Worm (Caenorhabditis elegans) whole organism, young adult: ENCODE results near the gene F58E6.11.

Source experiments
- F55B11.4 ChIP-seq: sonication (generic microtip); optimal IDR thresholded peaks from 2 replicates; lab custom pipeline; 2016; ENCODE audit warnings: missing compliant biosample characterization, missing genetic modification characterization, borderline replicate concordance; ENCODE audit not compliant: insufficient read depth
- Y53F4B.3 ChIP-seq: fragments of 200-800 bp; sonication (Bioruptor generic); IDR thresholded peaks from 2 replicates; pipeline ENCODE4 v1.3.6; 2022; ENCODE audit warnings: missing genetic modification reagents, missing genetic modification characterization, missing compliant biosample characterization
- Y53G8AR.9 ChIP-seq: fragments of 200-800 bp; sonication (Bioruptor generic); conservative IDR thresholded peaks from 2 replicates; pipeline ENCODE4 v1.3.6; 2022; ENCODE audit warnings: missing genetic modification reagents, missing genetic modification characterization, missing compliant biosample characterization
- ama-1 ChIP-seq, 3 experiments: fragments of 150-350 bp in 1 of 3; sonication (generic microtip) in 2 of 3; optimal IDR thresholded peaks; 2 replicates each; lab custom pipeline; 2014 to 2018; ENCODE audit warnings: missing biosample characterization in 2 of 3, missing genetic modification characterization in 2 of 3, missing genetic modification reagents in 2 of 3
- ets-4 ChIP-seq: fragments of 200-800 bp; sonication (Bioruptor generic); optimal IDR thresholded peaks from 2 replicates; lab custom pipeline; 2018; ENCODE audit warnings: mild to moderate bottlenecking, missing genetic modification characterization, missing compliant biosample characterization
- lin-35 ChIP-seq, 3 experiments: fragments of 150-350 bp in 2 of 3; sonication (generic microtip) in 1 of 3; optimal IDR thresholded peaks; 2 replicates each; lab custom pipeline; 2014 to 2018; ENCODE audit warnings: missing biosample characterization in 3 of 3, missing genetic modification characterization in 3 of 3, missing genetic modification reagents in 3 of 3
- snpc-4 ChIP-seq, 5 experiments: fragments of 150-350 bp in 1 of 5; sonication (generic microtip) in 4 of 5; optimal IDR thresholded peaks; 2 replicates each; lab custom pipeline; 2014 to 2018; ENCODE audit warnings: missing genetic modification characterization in 5 of 5, missing biosample characterization in 3 of 5, antibody characterized with exemption in 2 of 5, mild to moderate bottlenecking in 2 of 5, missing compliant biosample characterization in 2 of 5, missing genotype in 2 of 5, moderate library complexity in 2 of 5, missing genetic modification reagents in 1 of 5
- ztf-3 ChIP-seq: fragments of 200-800 bp; sonication (Bioruptor generic); optimal IDR thresholded peaks from 2 replicates; lab custom pipeline; 2018; ENCODE audit warnings: mild to moderate bottlenecking, missing genetic modification characterization, missing compliant biosample characterization

ce11 chrV:9730743-9731706, 26.8 kb downstream of the F58E6.11 start:
- TF ChIP-seq ztf-3 (peak; percentile 65), Y53F4B.3 (GFP tag; lab: Robert Waterston, UW) (no peak), ama-1 (optimal IDR thresholded peaks at IDR 0.05; lab: Kevin White, UChicago) (peak; percentile 99), ama-1 (GFP tag; optimal IDR thresholded peaks at IDR 0.05; lab: Kevin White, UChicago) (peak in 1 of 2 experiments; percentile 43), Y53G8AR.9 (GFP tag; lab: Robert Waterston, UW) (peak; percentile 82), lin-35 (GFP tag; optimal IDR thresholded peaks at IDR 0.05; lab: Kevin White, UChicago) (peak in 1 of 3 experiments; percentile 64), F55B11.4 (tag; lab: Kevin White, UChicago) (no peak), ets-4 (GFP tag; lab: Kevin White, UChicago) (peak; percentile 60), snpc-4 (GFP tag; optimal IDR thresholded peaks at IDR 0.05; lab: Kevin White, UChicago) (peak; percentile 55), snpc-4 (tag; optimal IDR thresholded peaks at IDR 0.05; lab: Kevin White, UChicago) (peak; percentile 42 to 79 (median 78))
